Worm (Caenorhabditis elegans) whole organism, L4 larva: ENCODE measurements around the gene peb-1.

Source experiments
- F44E2.7 ChIP-seq: fragments of 200-800 bp; sonication (Bioruptor generic); IDR thresholded peaks from 2 replicates; pipeline ENCODE4 v2.1.2; 2022; ENCODE audit warnings: missing genetic modification characterization, missing compliant biosample characterization
- F49E8.2 ChIP-seq: sonication (generic microtip); optimal IDR thresholded peaks from 2 replicates; lab custom pipeline; 2016; ENCODE audit warnings: missing compliant biosample characterization, mild to moderate bottlenecking, missing genetic modification characterization, borderline replicate concordance
- T20F7.1 ChIP-seq: fragments of 200-800 bp; sonication (Bioruptor generic); optimal IDR thresholded peaks from 2 replicates; lab custom pipeline; 2018; ENCODE audit warnings: mild to moderate bottlenecking, missing genetic modification characterization, missing compliant biosample characterization
- Y48G9A.11 ChIP-seq: fragments of 200-800 bp; sonication (Bioruptor generic); IDR thresholded peaks from 2 replicates; pipeline ENCODE4 v1.3.6; 2022; ENCODE audit warnings: missing genetic modification reagents, missing genetic modification characterization, missing compliant biosample characterization
- Y75B8A.6 ChIP-seq: fragments of 200-800 bp; sonication (Bioruptor generic); IDR thresholded peaks from 2 replicates; pipeline ENCODE4 v1.3.6; 2022; ENCODE audit warnings: missing genetic modification reagents, missing genetic modification characterization, missing compliant biosample characterization
- ceh-44 ChIP-seq: fragments of 200-800 bp; sonication (Bioruptor generic); IDR thresholded peaks from 2 replicates; pipeline ENCODE4 v1.3.6; 2022; ENCODE audit warnings: missing genetic modification reagents, missing genetic modification characterization, missing compliant biosample characterization
- ctbp-1 ChIP-seq: fragments of 200-800 bp; sonication (Bioruptor generic); IDR thresholded peaks from 2 replicates; pipeline ENCODE4 v1.3.6; 2022; ENCODE audit warnings: missing genetic modification reagents, missing genetic modification characterization, missing compliant biosample characterization
- daf-16 ChIP-seq, 3 experiments: sonication (generic microtip); optimal IDR thresholded peaks; 2 replicates each; lab custom pipeline; 2016 to 2017; ENCODE audit warnings: missing genetic modification characterization in 3 of 3, missing genetic modification reagents in 3 of 3, mild to moderate bottlenecking in 2 of 3, missing compliant biosample characterization in 2 of 3, missing biosample characterization in 1 of 3, moderate library complexity in 1 of 3
- dmd-6 ChIP-seq: fragments of 200-800 bp; sonication (Bioruptor generic); IDR thresholded peaks from 2 replicates; pipeline ENCODE4 v1.3.6; 2022; ENCODE audit warnings: missing genetic modification reagents, missing genetic modification characterization, missing compliant biosample characterization
- dpl-1 ChIP-seq: fragments of 150-350 bp; optimal IDR thresholded peaks from 2 replicates; lab custom pipeline; 2014; ENCODE audit warnings: missing biosample characterization, missing genetic modification reagents, missing genetic modification characterization
- duxl-1 ChIP-seq: sonication (generic microtip); optimal IDR thresholded peaks from 2 replicates; lab custom pipeline; 2016; ENCODE audit warnings: mild to moderate bottlenecking, missing genetic modification characterization, moderate library complexity, missing compliant biosample characterization; ENCODE audit not compliant: poor library complexity
- dve-1 ChIP-seq: sonication (generic microtip); optimal IDR thresholded peaks from 2 replicates; lab custom pipeline; 2017; ENCODE audit warnings: antibody characterized with exemption, mild to moderate bottlenecking, missing genetic modification characterization, missing compliant biosample characterization; ENCODE audit not compliant: insufficient read depth
- fos-1 ChIP-seq: fragments of 150-350 bp; optimal IDR thresholded peaks from 2 replicates; lab custom pipeline; 2014; ENCODE audit warnings: missing biosample characterization, missing genetic modification characterization
- hif-1 ChIP-seq, 2 experiments: sonication (generic microtip); optimal IDR thresholded peaks; 2 replicates each; lab custom pipeline; 2016 to 2017; ENCODE audit warnings: missing compliant biosample characterization in 2 of 2, missing genetic modification characterization in 2 of 2, missing genetic modification reagents in 2 of 2, missing genotype in 2 of 2, mild to moderate bottlenecking in 1 of 2
- hlh-30 ChIP-seq: sonication (generic microtip); optimal IDR thresholded peaks from 2 replicates; lab custom pipeline; 2017; ENCODE audit warnings: antibody characterized with exemption, mild to moderate bottlenecking, missing genetic modification characterization, missing compliant biosample characterization; ENCODE audit not compliant: insufficient read depth
- lim-7 ChIP-seq: fragments of 200-800 bp; sonication (Bioruptor generic); IDR thresholded peaks from 2 replicates; pipeline ENCODE4 v1.3.6; 2022; ENCODE audit warnings: missing genetic modification characterization, missing compliant biosample characterization
- lin-29 ChIP-seq: fragments of 200-800 bp; sonication (Bioruptor generic); IDR thresholded peaks from 2 replicates; pipeline ENCODE4 v1.3.6; 2022; ENCODE audit warnings: missing genetic modification reagents, missing genetic modification characterization, missing compliant biosample characterization
- lin-38 ChIP-seq: fragments of 200-800 bp; sonication (Bioruptor generic); IDR thresholded peaks from 2 replicates; pipeline ENCODE4 v1.3.6; 2022; ENCODE audit warnings: missing genetic modification reagents, missing genetic modification characterization, missing compliant biosample characterization
- lir-3 ChIP-seq: sonication (generic microtip); optimal IDR thresholded peaks from 2 replicates; lab custom pipeline; 2016; ENCODE audit warnings: mild to moderate bottlenecking, missing genetic modification characterization, missing compliant biosample characterization
- lsy-2 ChIP-seq, 2 experiments: fragments of 150-350 bp in 1 of 2; sonication (generic microtip) in 1 of 2; optimal IDR thresholded peaks; 2 replicates each; lab custom pipeline; 2014 to 2017; ENCODE audit warnings: missing biosample characterization in 2 of 2, missing genetic modification characterization in 2 of 2
- madf-9 ChIP-seq: fragments of 200-800 bp; sonication (Bioruptor generic); conservative IDR thresholded peaks from 2 replicates; pipeline ENCODE4 v1.3.6; 2022; ENCODE audit warnings: missing genetic modification reagents, missing genetic modification characterization, missing compliant biosample characterization
- mdl-1 ChIP-seq, 2 experiments: fragments of 150-350 bp in 1 of 2; sonication (generic microtip) in 1 of 2; optimal IDR thresholded peaks; 2 replicates each; lab custom pipeline; 2014 to 2017; ENCODE audit warnings: missing biosample characterization in 2 of 2, missing genetic modification characterization in 2 of 2
- nhr-11 ChIP-seq: fragments of 150-350 bp; optimal IDR thresholded peaks from 2 replicates; lab custom pipeline; 2014; ENCODE audit warnings: missing biosample characterization, missing genetic modification characterization
- nhr-28 ChIP-seq: fragments of 150-350 bp; optimal IDR thresholded peaks from 2 replicates; lab custom pipeline; 2014; ENCODE audit warnings: missing biosample characterization, missing genetic modification characterization
- nhr-42 ChIP-seq: fragments of 200-800 bp; sonication (Bioruptor generic); IDR thresholded peaks from 2 replicates; pipeline ENCODE4 v1.3.6; 2022; ENCODE audit warnings: missing genetic modification characterization, missing compliant biosample characterization
- nhr-77 ChIP-seq: fragments of 150-350 bp; optimal IDR thresholded peaks from 2 replicates; lab custom pipeline; 2014; ENCODE audit warnings: missing biosample characterization, missing genetic modification characterization
- pqm-1 ChIP-seq: sonication (generic microtip); optimal IDR thresholded peaks from 2 replicates; lab custom pipeline; 2017; ENCODE audit warnings: missing biosample characterization, missing genetic modification characterization
- sdz-12 ChIP-seq: fragments of 200-800 bp; sonication (Bioruptor generic); optimal IDR thresholded peaks from 2 replicates; lab custom pipeline; 2018; ENCODE audit warnings: mild to moderate bottlenecking, missing genetic modification characterization, missing compliant biosample characterization
- set-16 ChIP-seq: fragments of 200-800 bp; sonication (Bioruptor generic); IDR thresholded peaks from 2 replicates; pipeline ENCODE4 v1.3.6; 2022; ENCODE audit warnings: missing genetic modification reagents, missing genetic modification characterization, missing compliant biosample characterization
- skn-1 ChIP-seq: fragments of 150-350 bp; optimal IDR thresholded peaks from 2 replicates; lab custom pipeline; 2014; ENCODE audit warnings: missing biosample characterization, missing genetic modification characterization
- spr-3 ChIP-seq: fragments of 200-800 bp; sonication (Bioruptor generic); optimal IDR thresholded peaks from 2 replicates; lab custom pipeline; 2018; ENCODE audit warnings: mild to moderate bottlenecking, missing genetic modification characterization, missing compliant biosample characterization
- tra-1 ChIP-seq: fragments of 200-800 bp; sonication (Bioruptor generic); IDR thresholded peaks from 2 replicates; pipeline ENCODE4 v1.3.6; 2022; ENCODE audit warnings: missing genetic modification reagents, missing genetic modification characterization, missing compliant biosample characterization
- unc-130 ChIP-seq: sonication (generic microtip); optimal IDR thresholded peaks from 2 replicates; lab custom pipeline; 2016; ENCODE audit warnings: missing genetic modification reagents, missing genetic modification characterization, missing compliant biosample characterization
- unc-62 ChIP-seq, 3 experiments: fragments of 150-350 bp in 1 of 3; sonication (generic microtip); optimal IDR thresholded peaks in 2 of 3; peaks in 1 of 3; 1 replicate in 1 of 3; 2 replicates in 2 of 3; lab custom pipeline; 2014 to 2017; ENCODE audit warnings: missing biosample characterization in 3 of 3, missing genetic modification characterization in 3 of 3, missing genetic modification reagents in 3 of 3, missing genotype in 1 of 3
- zfp-2 ChIP-seq: sonication (generic microtip); optimal IDR thresholded peaks from 2 replicates; lab custom pipeline; 2016; ENCODE audit warnings: mild to moderate bottlenecking, missing genetic modification characterization, missing compliant biosample characterization
- ztf-7 ChIP-seq: fragments of 150-350 bp; optimal IDR thresholded peaks from 2 replicates; lab custom pipeline; 2014; ENCODE audit warnings: missing biosample characterization, missing genetic modification characterization

The peb-1 gene

DNA sequence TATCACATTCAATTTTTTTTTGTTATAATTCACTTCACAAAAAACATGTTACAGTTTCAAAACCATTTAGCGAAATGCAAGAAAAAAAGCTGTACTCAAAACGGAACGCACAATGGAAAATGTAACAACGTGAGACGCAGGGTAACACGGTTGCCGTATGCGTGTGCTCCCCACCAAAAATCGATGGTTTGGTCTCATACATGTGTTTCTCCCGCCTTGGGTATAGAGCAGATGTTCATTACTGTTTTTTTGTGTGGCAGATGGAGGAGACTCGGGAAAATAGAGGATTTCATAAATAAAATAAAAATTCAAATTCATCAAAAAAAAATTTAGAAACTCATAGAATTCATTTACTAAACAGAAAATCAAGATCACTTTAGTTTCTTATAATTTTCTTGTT, 50.2 kb downstream of the peb-1 start, which contains the start of gene AH9.3:
TSS of gene AH9.3 (minus strand) at position 101 of the 400 bp plus-strand sequence.
- TF ChIP-seq T20F7.1 (GFP tag; lab: Kevin White, UChicago) (no peak), lir-3 (tag; lab: Kevin White, UChicago) (no peak), lin-38 (GFP tag; lab: Robert Waterston, UW) (no peak), daf-16 (GFP tag; optimal IDR thresholded peaks at IDR 0.05; lab: Kevin White, UChicago) (no peak), daf-16 (tag; optimal IDR thresholded peaks at IDR 0.05; lab: Kevin White, UChicago) (no peak), Y48G9A.11 (no peak), unc-62 (GFP tag; optimal IDR thresholded peaks at IDR 0.05 in 1 of 2; lab: Kevin White, UChicago) (no peak), unc-62 (tag; optimal IDR thresholded peaks at IDR 0.05; lab: Kevin White, UChicago) (no peak), fos-1 (tag; lab: Kevin White, UChicago) (no peak), ceh-44 (GFP tag; lab: Robert Waterston, UW) (no peak), spr-3 (GFP tag; lab: Kevin White, UChicago) (no peak), dpl-1 (GFP tag; lab: Kevin White, UChicago) (no peak), nhr-77 (tag; lab: Kevin White, UChicago) (no peak), duxl-1 (tag; lab: Kevin White, UChicago) (no peak), ztf-7 (tag; lab: Kevin White, UChicago) (no peak), hif-1 (tag; optimal IDR thresholded peaks at IDR 0.05; lab: Kevin White, UChicago) (no peak), nhr-42 (GFP tag; lab: Robert Waterston, UW) (no peak)

DNA sequence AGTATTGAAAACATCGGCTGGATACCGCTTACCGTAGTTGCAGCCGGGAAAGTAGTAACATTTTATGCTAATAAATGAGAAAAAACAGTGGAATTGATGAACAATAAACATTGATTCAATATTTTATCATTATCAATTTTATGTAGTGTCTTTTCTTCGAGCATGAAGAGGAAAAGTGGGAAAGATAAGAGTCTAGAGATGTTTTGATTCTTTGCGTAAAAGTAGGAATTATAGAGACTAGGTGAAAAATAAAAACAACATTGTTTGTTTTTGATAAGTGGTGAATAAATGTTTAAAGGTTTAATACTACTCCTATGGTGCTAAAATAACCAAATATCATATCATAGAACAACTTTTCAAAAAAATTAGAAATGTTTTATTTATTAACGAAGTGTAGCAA, 51.6 kb downstream of the peb-1 start:
- TF ChIP-seq lsy-2 (tag; optimal IDR thresholded peaks at IDR 0.05; lab: Kevin White, UChicago) (no peak), pqm-1 (no peak), sdz-12 (GFP tag; lab: Kevin White, UChicago) (no peak), daf-16 (GFP tag; optimal IDR thresholded peaks at IDR 0.05; lab: Kevin White, UChicago) (no peak), daf-16 (tag; optimal IDR thresholded peaks at IDR 0.05; lab: Kevin White, UChicago) (peak; percentile 93), dve-1 (tag; lab: Kevin White, UChicago) (peak; percentile 13), zfp-2 (tag; lab: Kevin White, UChicago) (no peak), ztf-7 (tag; lab: Kevin White, UChicago) (no peak), hlh-30 (tag; lab: Kevin White, UChicago) (no peak), nhr-28 (tag; lab: Kevin White, UChicago) (peak; percentile 4), lim-7 (GFP tag; lab: Robert Waterston, UW) (no peak), nhr-11 (tag; lab: Kevin White, UChicago) (no peak), hif-1 (tag; optimal IDR thresholded peaks at IDR 0.05; lab: Kevin White, UChicago) (no peak), F49E8.2 (tag; lab: Kevin White, UChicago) (no peak), dmd-6 (GFP tag; lab: Robert Waterston, UW) (no peak), set-16 (GFP tag; lab: Robert Waterston, UW) (no peak), unc-130 (GFP tag; lab: Kevin White, UChicago) (no peak), Y75B8A.6 (no peak), lin-29 (GFP tag; lab: Robert Waterston, UW) (no peak), madf-9 (GFP tag; lab: Robert Waterston, UW) (no peak), tra-1 (GFP tag; lab: Robert Waterston, UW) (no peak), F44E2.7 (no peak)

DNA sequence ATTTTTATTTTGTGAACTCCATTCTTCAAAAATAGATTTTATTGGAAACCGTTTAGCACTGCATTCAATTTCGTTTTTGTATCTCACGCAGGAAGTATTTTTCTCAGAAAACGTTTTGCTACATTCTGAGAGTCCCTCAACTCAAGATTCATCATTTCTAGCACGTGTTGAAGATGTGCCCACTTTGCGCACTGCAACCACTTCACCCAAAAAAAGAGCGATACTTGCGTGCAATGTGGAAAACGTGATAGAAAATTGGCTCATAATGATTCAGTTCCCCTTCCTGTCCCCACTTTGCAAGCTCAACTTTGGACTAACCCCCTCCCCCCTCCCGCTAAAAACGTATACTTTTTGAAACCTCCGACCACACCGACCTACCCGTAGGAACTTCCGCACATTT, 54.2 kb downstream of the peb-1 start:
- TF ChIP-seq skn-1 (tag; lab: Kevin White, UChicago) (no peak), ctbp-1 (GFP tag; lab: Robert Waterston, UW) (peak; percentile 50; the same call in 1 of the 2 replicates), mdl-1 (tag; optimal IDR thresholded peaks at IDR 0.05; lab: Kevin White, UChicago) (peak in 1 of 2 experiments; percentile 3)
